Worm (Caenorhabditis elegans) whole organism, young adult: Measurements from ENCODE around the gene C16C10.1.
A peak's percentile ranks its signal among the peaks of the same experiment; 100 is the strongest.

Source experiments
- C17E4.6 ChIP-seq: fragments of 200-800 bp; sonication (Bioruptor generic); IDR thresholded peaks from 2 replicates; pipeline ENCODE4 v1.3.6; 2022; ENCODE audit warnings: missing genetic modification reagents, missing genetic modification characterization, missing compliant biosample characterization
- F22D6.2 ChIP-seq: sonication (generic microtip); optimal IDR thresholded peaks from 2 replicates; lab custom pipeline; 2016; ENCODE audit warnings: mild to moderate bottlenecking, missing genetic modification characterization, missing compliant biosample characterization
- F39B2.1 ChIP-seq: fragments of 200-800 bp; sonication (Bioruptor generic); IDR thresholded peaks from 2 replicates; pipeline ENCODE4 v1.3.6; 2022; ENCODE audit warnings: missing genetic modification reagents, missing genetic modification characterization, missing compliant biosample characterization
- F49E8.2 ChIP-seq: sonication (generic microtip); optimal IDR thresholded peaks from 3 replicates; lab custom pipeline; 2017; ENCODE audit warnings: missing genetic modification characterization, mild to moderate bottlenecking, missing compliant biosample characterization, antibody characterized with exemption, moderate library complexity; ENCODE audit not compliant: insufficient read depth
- F55B11.4 ChIP-seq: sonication (generic microtip); optimal IDR thresholded peaks from 2 replicates; lab custom pipeline; 2016; ENCODE audit warnings: missing compliant biosample characterization, missing genetic modification characterization, borderline replicate concordance; ENCODE audit not compliant: insufficient read depth
- K11D2.4 ChIP-seq: fragments of 200-800 bp; sonication (Bioruptor generic); IDR thresholded peaks from 2 replicates; pipeline ENCODE4 v1.3.6; 2022; ENCODE audit warnings: missing genetic modification reagents, missing genetic modification characterization, missing compliant biosample characterization
- T26A5.8 ChIP-seq: sonication (generic microtip); optimal IDR thresholded peaks from 2 replicates; lab custom pipeline; 2016; ENCODE audit warnings: missing genetic modification characterization, missing compliant biosample characterization
- Y53F4B.3 ChIP-seq: fragments of 200-800 bp; sonication (Bioruptor generic); IDR thresholded peaks from 2 replicates; pipeline ENCODE4 v1.3.6; 2022; ENCODE audit warnings: missing genetic modification reagents, missing genetic modification characterization, missing compliant biosample characterization
- Y53G8AR.9 ChIP-seq: fragments of 200-800 bp; sonication (Bioruptor generic); conservative IDR thresholded peaks from 2 replicates; pipeline ENCODE4 v1.3.6; 2022; ENCODE audit warnings: missing genetic modification reagents, missing genetic modification characterization, missing compliant biosample characterization
- Y56A3A.18 ChIP-seq: fragments of 200-800 bp; sonication (Bioruptor generic); IDR thresholded peaks from 2 replicates; pipeline ENCODE4 v1.3.6; 2022; ENCODE audit warnings: missing genetic modification reagents, missing genetic modification characterization, missing compliant biosample characterization
- Y67H2A.10 ChIP-seq: fragments of 200-800 bp; sonication (Bioruptor generic); conservative IDR thresholded peaks from 2 replicates; pipeline ENCODE4 v1.3.6; 2022; ENCODE audit warnings: missing genetic modification reagents, missing genetic modification characterization, missing compliant biosample characterization
- Y95B8A.8 ChIP-seq: fragments of 200-800 bp; sonication (Bioruptor generic); IDR thresholded peaks from 2 replicates; pipeline ENCODE4 v1.3.6; 2022; ENCODE audit warnings: missing genetic modification reagents, missing genetic modification characterization, missing compliant biosample characterization
- akir-1 ChIP-seq: fragments of 200-800 bp; sonication (Bioruptor generic); optimal IDR thresholded peaks from 2 replicates; lab custom pipeline; 2018; ENCODE audit warnings: mild to moderate bottlenecking, missing genetic modification characterization, moderate library complexity, missing compliant biosample characterization
- ama-1 ChIP-seq, 3 experiments: fragments of 150-350 bp in 1 of 3; sonication (generic microtip) in 2 of 3; optimal IDR thresholded peaks; 2 replicates each; lab custom pipeline; 2014 to 2018; ENCODE audit warnings: missing biosample characterization in 2 of 3, missing genetic modification characterization in 2 of 3, missing genetic modification reagents in 2 of 3
- atf-7 ChIP-seq: sonication (generic microtip); optimal IDR thresholded peaks from 2 replicates; lab custom pipeline; 2017; ENCODE audit warnings: mild to moderate bottlenecking, missing genetic modification characterization, missing compliant biosample characterization
- athp-1 ChIP-seq: sonication (generic microtip); optimal IDR thresholded peaks from 2 replicates; lab custom pipeline; 2017; ENCODE audit warnings: mild to moderate bottlenecking, missing genetic modification characterization, missing compliant biosample characterization
- ccch-3 ChIP-seq: fragments of 200-800 bp; sonication (Bioruptor generic); optimal IDR thresholded peaks from 2 replicates; lab custom pipeline; 2018; ENCODE audit warnings: mild to moderate bottlenecking, missing genetic modification characterization, missing compliant biosample characterization
- cebp-1 ChIP-seq, 2 experiments: fragments of 200-800 bp in 1 of 2; sonication (Bioruptor generic) in 1 of 2; sonication (generic microtip) in 1 of 2; IDR thresholded peaks in 1 of 2; optimal IDR thresholded peaks in 1 of 2; 2 replicates each; pipeline versions ENCODE4 v1.3.6 to Lab custom; 2017 to 2022; ENCODE audit warnings: missing compliant biosample characterization in 2 of 2, missing genetic modification characterization in 2 of 2, mild to moderate bottlenecking in 1 of 2, missing genetic modification reagents in 1 of 2, moderate library complexity in 1 of 2
- ceh-100 ChIP-seq: fragments of 200-800 bp; sonication (Bioruptor generic); IDR thresholded peaks from 2 replicates; pipeline ENCODE4 v1.3.6; 2022; ENCODE audit warnings: missing genetic modification reagents, missing genetic modification characterization, missing compliant biosample characterization
- ceh-27 ChIP-seq: fragments of 200-800 bp; sonication (Bioruptor generic); optimal IDR thresholded peaks from 2 replicates; lab custom pipeline; 2018; ENCODE audit warnings: mild to moderate bottlenecking, missing genetic modification characterization, moderate library complexity, missing compliant biosample characterization
- ceh-58 ChIP-seq: fragments of 200-800 bp; sonication (Bioruptor generic); IDR thresholded peaks from 2 replicates; pipeline ENCODE4 v1.3.6; 2022; ENCODE audit warnings: missing genetic modification characterization, missing compliant biosample characterization
- efl-1 ChIP-seq: fragments of 150-350 bp; optimal IDR thresholded peaks from 2 replicates; lab custom pipeline; 2014; ENCODE audit warnings: missing biosample characterization, missing genetic modification reagents, missing genetic modification characterization
- gei-17 ChIP-seq: fragments of 200-800 bp; sonication (Bioruptor generic); optimal IDR thresholded peaks from 2 replicates; lab custom pipeline; 2018; ENCODE audit warnings: mild to moderate bottlenecking, missing genetic modification characterization, missing compliant biosample characterization
- hmg-20 ChIP-seq: fragments of 200-800 bp; sonication (Bioruptor generic); IDR thresholded peaks from 2 replicates; pipeline ENCODE4 v1.3.6; 2022; ENCODE audit warnings: missing genetic modification reagents, missing genetic modification characterization, missing compliant biosample characterization
- hsf-1 ChIP-seq: fragments of 200-800 bp; sonication (Bioruptor generic); IDR thresholded peaks from 2 replicates; pipeline ENCODE4 v1.3.6; 2022; ENCODE audit warnings: missing genetic modification reagents, missing genetic modification characterization, missing compliant biosample characterization
- lag-1 ChIP-seq: fragments of 200-800 bp; sonication (Bioruptor generic); IDR thresholded peaks from 2 replicates; pipeline ENCODE4 v1.3.6; 2022; ENCODE audit warnings: missing genetic modification reagents, missing genetic modification characterization, missing compliant biosample characterization
- madf-8 ChIP-seq: fragments of 200-800 bp; sonication (Bioruptor generic); conservative IDR thresholded peaks from 2 replicates; pipeline ENCODE4 v1.3.6; 2022; ENCODE audit warnings: missing genetic modification reagents, missing genetic modification characterization, missing compliant biosample characterization
- mel-28 ChIP-seq: sonication (generic microtip); optimal IDR thresholded peaks from 2 replicates; lab custom pipeline; 2016; ENCODE audit warnings: borderline replicate concordance, mild to moderate bottlenecking, missing genetic modification characterization, missing compliant biosample characterization
- mes-4 ChIP-seq: sonication (generic microtip); optimal IDR thresholded peaks from 2 replicates; lab custom pipeline; 2016; ENCODE audit warnings: missing genotype, missing genetic modification characterization, missing compliant biosample characterization
- nhr-179 ChIP-seq: sonication (generic microtip); optimal IDR thresholded peaks from 2 replicates; lab custom pipeline; 2016; ENCODE audit warnings: mild to moderate bottlenecking, missing genetic modification characterization, missing compliant biosample characterization
- nhr-27 ChIP-seq: fragments of 200-800 bp; sonication (Bioruptor generic); optimal IDR thresholded peaks from 2 replicates; lab custom pipeline; 2018; ENCODE audit warnings: mild to moderate bottlenecking, missing genetic modification characterization, moderate library complexity, missing compliant biosample characterization
- pha-4 ChIP-seq: fragments of 150-350 bp; sonication (generic microtip); optimal IDR thresholded peaks from 2 replicates; lab custom pipeline; 2014; ENCODE audit warnings: missing biosample characterization, missing genetic modification reagents, missing genetic modification characterization
- rec-8 ChIP-seq, 2 experiments: sonication (generic microtip); optimal IDR thresholded peaks; 2 replicates each; lab custom pipeline; 2016; ENCODE audit warnings: mild to moderate bottlenecking in 2 of 2, missing genetic modification characterization in 2 of 2, missing genetic modification reagents in 2 of 2, missing genotype in 2 of 2, missing biosample characterization in 1 of 2, missing compliant biosample characterization in 1 of 2, moderate library complexity in 1 of 2
- repo-1 ChIP-seq: sonication (generic microtip); optimal IDR thresholded peaks from 2 replicates; lab custom pipeline; 2017; ENCODE audit warnings: mild to moderate bottlenecking, missing genetic modification characterization, missing compliant biosample characterization
- sdz-38 ChIP-seq: sonication (generic microtip); optimal IDR thresholded peaks from 2 replicates; lab custom pipeline; 2016; ENCODE audit warnings: missing genotype, missing genetic modification characterization, missing compliant biosample characterization
- snpc-1.3 ChIP-seq: sonication (generic microtip); optimal IDR thresholded peaks from 2 replicates; lab custom pipeline; 2017; ENCODE audit warnings: missing genetic modification characterization, mild to moderate bottlenecking, missing compliant biosample characterization, antibody characterized with exemption, moderate library complexity, missing genotype, missing genetic modification reagents; ENCODE audit not compliant: insufficient read depth
- somi-1 ChIP-seq: fragments of 200-800 bp; sonication (Bioruptor generic); optimal IDR thresholded peaks from 2 replicates; lab custom pipeline; 2018; ENCODE audit warnings: mild to moderate bottlenecking, missing genetic modification characterization, missing compliant biosample characterization
- sptf-2 ChIP-seq: fragments of 200-800 bp; sonication (Bioruptor generic); optimal IDR thresholded peaks from 2 replicates; lab custom pipeline; 2018; ENCODE audit warnings: mild to moderate bottlenecking, missing genetic modification characterization, missing compliant biosample characterization
- tbx-9 ChIP-seq: sonication (generic microtip); optimal IDR thresholded peaks from 2 replicates; lab custom pipeline; 2016; ENCODE audit warnings: borderline replicate concordance, missing genetic modification characterization, inconsistent platforms, missing compliant biosample characterization
- zfh-2 ChIP-seq: fragments of 200-800 bp; sonication (Bioruptor generic); conservative IDR thresholded peaks from 2 replicates; pipeline ENCODE4 v1.3.6; 2022; ENCODE audit warnings: missing genetic modification reagents, missing genetic modification characterization, missing compliant biosample characterization
- ztf-18 ChIP-seq: sonication (generic microtip); optimal IDR thresholded peaks from 2 replicates; lab custom pipeline; 2016; ENCODE audit warnings: missing genotype, mild to moderate bottlenecking, missing genetic modification characterization, missing compliant biosample characterization
- ztf-22 ChIP-seq: fragments of 200-800 bp; sonication (Bioruptor generic); optimal IDR thresholded peaks from 2 replicates; lab custom pipeline; 2018; ENCODE audit warnings: mild to moderate bottlenecking, missing genetic modification characterization, moderate library complexity, missing compliant biosample characterization
- ztf-25 ChIP-seq: fragments of 200-800 bp; sonication (Bioruptor generic); IDR thresholded peaks from 2 replicates; pipeline ENCODE4 v1.3.6; 2022; ENCODE audit warnings: missing genetic modification reagents, missing genetic modification characterization, missing compliant biosample characterization
- ztf-26 ChIP-seq: sonication (generic microtip); optimal IDR thresholded peaks from 2 replicates; lab custom pipeline; 2017; ENCODE audit warnings: missing genetic modification characterization, missing compliant biosample characterization
- ztf-3 ChIP-seq: fragments of 200-800 bp; sonication (Bioruptor generic); optimal IDR thresholded peaks from 2 replicates; lab custom pipeline; 2018; ENCODE audit warnings: mild to moderate bottlenecking, missing genetic modification characterization, missing compliant biosample characterization
- ztf-6 ChIP-seq: fragments of 200-800 bp; sonication (Bioruptor generic); IDR thresholded peaks from 2 replicates; pipeline ENCODE4 v1.3.6; 2022; ENCODE audit warnings: missing genetic modification reagents, missing genetic modification characterization, missing compliant biosample characterization

Gene C16C10.1

ce11 chrIII:4208210-4208609, 27.0 kb upstream of the C16C10.1 start (continued):
- TF ChIP-seq Y53F4B.3 (GFP tag; lab: Robert Waterston, UW) (no peak), ztf-6 (GFP tag; lab: Robert Waterston, UW) (no peak), ztf-25 (no peak), hmg-20 (no peak), ceh-27 (GFP tag; lab: Kevin White, UChicago) (no peak), nhr-27 (tag; lab: Kevin White, UChicago) (no peak), ceh-100 (no peak), rec-8 (tag; optimal IDR thresholded peaks at IDR 0.05; lab: Kevin White, UChicago) (no peak), Y56A3A.18 (GFP tag; lab: Robert Waterston, UW) (no peak), ama-1 (optimal IDR thresholded peaks at IDR 0.05; lab: Kevin White, UChicago) (no peak), ama-1 (GFP tag; optimal IDR thresholded peaks at IDR 0.05; lab: Kevin White, UChicago) (peak in 1 of 2 experiments; percentile 22), T26A5.8 (tag; lab: Kevin White, UChicago) (no peak), gei-17 (GFP tag; lab: Kevin White, UChicago) (no peak), pha-4 (tag; lab: Kevin White, UChicago) (no peak), F39B2.1 (GFP tag; lab: Robert Waterston, UW) (no peak), ztf-18 (tag; lab: Kevin White, UChicago) (no peak)

ce11 chrIII:4205751-4206327, 24.6 kb upstream of the C16C10.1 start, which contains the start of gene R74.8:
Gene R74.8 (plus strand): TSS chrIII:4206277.
- TF ChIP-seq C17E4.6: no peak
- no peak for TF ChIP-seq mel-28 (tag; lab: Kevin White, UChicago)
- no peak for TF ChIP-seq nhr-179
- TF ChIP-seq Y67H2A.10 (GFP tag; lab: Robert Waterston, UW): no peak
- TF ChIP-seq ztf-18 (tag; lab: Kevin White, UChicago): no peak
- TF ChIP-seq tbx-9 (tag; lab: Kevin White, UChicago): no peak
- no peak for TF ChIP-seq sdz-38 (tag; lab: Kevin White, UChicago)
- no peak for TF ChIP-seq sptf-2 (GFP tag; lab: Kevin White, UChicago)
- TF ChIP-seq madf-8 (GFP tag; lab: Robert Waterston, UW): peak; percentile 62
- TF ChIP-seq ceh-58 (GFP tag; lab: Robert Waterston, UW): no peak
- no peak for TF ChIP-seq atf-7 (tag; lab: Kevin White, UChicago)
- TF ChIP-seq cebp-1 (GFP tag; IDR thresholded peaks at IDR 0.05; lab: Robert Waterston, UW): no peak
- TF ChIP-seq cebp-1 (tag; optimal IDR thresholded peaks at IDR 0.05; lab: Kevin White, UChicago): no peak
- TF ChIP-seq F39B2.1 (GFP tag; lab: Robert Waterston, UW): no peak
- no peak for TF ChIP-seq ceh-100
- TF ChIP-seq Y95B8A.8: no peak
- TF ChIP-seq K11D2.4: no peak
- TF ChIP-seq lag-1: no peak
- no peak for TF ChIP-seq Y53G8AR.9 (GFP tag; lab: Robert Waterston, UW)
- no peak for TF ChIP-seq F55B11.4 (tag; lab: Kevin White, UChicago)
- TF ChIP-seq hsf-1 (GFP tag; lab: Robert Waterston, UW): peak; percentile 73
- TF ChIP-seq ztf-3 (GFP tag; lab: Kevin White, UChicago): no peak
- TF ChIP-seq ztf-22: no peak
- TF ChIP-seq athp-1: no peak
- TF ChIP-seq somi-1 (GFP tag; lab: Kevin White, UChicago): no peak
- peak; percentile 72 for TF ChIP-seq efl-1 (GFP tag; lab: Kevin White, UChicago)
- no peak for TF ChIP-seq nhr-27 (tag; lab: Kevin White, UChicago)
- TF ChIP-seq repo-1 (tag; lab: Kevin White, UChicago): no peak
- no peak for TF ChIP-seq mes-4 (tag; lab: Kevin White, UChicago)
- no peak for TF ChIP-seq ccch-3 (GFP tag; lab: Kevin White, UChicago)
- peak; percentile 38 for TF ChIP-seq snpc-1.3 (tag; lab: Kevin White, UChicago)
- TF ChIP-seq ztf-26 (tag; lab: Kevin White, UChicago): no peak
- TF ChIP-seq F22D6.2 (tag; lab: Kevin White, UChicago): no peak
- peak; percentile 61 for TF ChIP-seq F49E8.2 (tag; lab: Kevin White, UChicago)
- TF ChIP-seq zfh-2 (GFP tag; lab: Robert Waterston, UW): no peak
- no peak for TF ChIP-seq akir-1 (GFP tag; lab: Kevin White, UChicago)
